Fruit fly (Drosophila melanogaster): ENCODE measurements around the gene RpS19b.

RpS19b gene

dm6 chr3R:23942550-23942949 lies 9.2 kb upstream of the RpS19b start:
- no peak for TF ChIP-seq CG8478 (optimal IDR thresholded peaks at IDR 0.05)
- TF ChIP-seq CTCF (optimal IDR thresholded peaks at IDR 0.05): no peak

dm6 chr3R:23941643-23942424 lies 8.5 kb upstream of the RpS19b start:
- TF ChIP-seq CTCF (optimal IDR thresholded peaks at IDR 0.05) (no peak), CG8478 (optimal IDR thresholded peaks at IDR 0.05) (no peak)

- TF ChIP-seq CTCF (optimal IDR thresholded peaks at IDR 0.05): no peak
- TF ChIP-seq CG8478 (optimal IDR thresholded peaks at IDR 0.05): no peak
Measured at dm6 chr3R:23940840-23941364, 7.6 kb upstream of the RpS19b start.

- TF ChIP-seq CG8478 (optimal IDR thresholded peaks at IDR 0.05) (no peak), CTCF (optimal IDR thresholded peaks at IDR 0.05) (no peak)
Measured at dm6 chr3R:23939921-23940839, 6.8 kb upstream of the RpS19b start.

dm6 chr3R:23938564-23939122 lies 5.3 kb upstream of the RpS19b start:
- TF ChIP-seq CTCF (optimal IDR thresholded peaks at IDR 0.05) (no peak), CG8478 (optimal IDR thresholded peaks at IDR 0.05) (no peak)

dm6 chr3R:23933684-23934575 lies 600 bp upstream of the RpS19b start, which contains the start of gene CG5854:
Gene CG5854 (plus strand): TSS chr3R:23933912.
- TF ChIP-seq CTCF (optimal IDR thresholded peaks at IDR 0.05) (no peak), CG8478 (optimal IDR thresholded peaks at IDR 0.05) (no peak)

dm6 chr3R:23931095-23931728 lies 2.1 kb downstream of the RpS19b start, which contains the start of the genes Rpt2 and CG13599:
Gene Rpt2 (minus strand): TSS chr3R:23931558.
Gene CG13599 (plus strand): TSS chr3R:23931639.
- no peak for TF ChIP-seq CTCF (optimal IDR thresholded peaks at IDR 0.05)
- no peak for TF ChIP-seq CG8478 (optimal IDR thresholded peaks at IDR 0.05)

- TF ChIP-seq CG8478 (optimal IDR thresholded peaks at IDR 0.05) (no peak), CTCF (optimal IDR thresholded peaks at IDR 0.05) (no peak)
Measured at dm6 chr3R:23928950-23929602, 4.3 kb downstream of the RpS19b start, which contains the start of the genes CG43998, CG43999 and CG31142. Gene CG43998 (minus strand): TSS chr3R:23929000. Gene CG43999 (minus strand): TSS chr3R:23929000. Gene CG31142 (plus strand): TSS chr3R:23929243.

dm6 chr3R:23927429-23927828 lies 5.9 kb downstream of the RpS19b start, which contains the start of gene CG13601:
Gene CG13601 (minus strand): TSS chr3R:23927634.
- no peak for TF ChIP-seq CTCF (optimal IDR thresholded peaks at IDR 0.05)
- no peak for TF ChIP-seq CG8478 (optimal IDR thresholded peaks at IDR 0.05)

- TF ChIP-seq CG8478 (optimal IDR thresholded peaks at IDR 0.05) (no peak), CTCF (optimal IDR thresholded peaks at IDR 0.05) (no peak)
Measured at dm6 chr3R:23924200-23924599, 9.1 kb downstream of the RpS19b start, which contains the start of gene Ndc1. Gene Ndc1 (plus strand): TSS chr3R:23924399.

dm6 chr3R:23922502-23923350 lies 10.6 kb downstream of the RpS19b start, which contains the start of the genes sba and CG31141:
Gene sba (minus strand): TSS chr3R:23922973.
Gene CG31141 (plus strand): TSS chr3R:23923300.
- TF ChIP-seq CG8478 (optimal IDR thresholded peaks at IDR 0.05) (no peak), CTCF (optimal IDR thresholded peaks at IDR 0.05) (peak; percentile 9 to 50)
